Fruit fly (Drosophila melanogaster) whole organism, embryonic: ENCODE results near the gene CG32073.

Experiments used
- C15 ChIP-seq: fragments of 200-800 bp; sonication (Bioruptor generic); IDR thresholded peaks from 3 replicates; pipeline ENCODE4 v1.3.6; 2022; ENCODE audit warnings: missing biosample characterization, missing genetic modification characterization
- CG10274 ChIP-seq: fragments of 200-800 bp; sonication (Bioruptor generic); optimal IDR thresholded peaks from 3 replicates; lab custom pipeline; 2017; ENCODE audit warnings: missing biosample characterization, mild to moderate bottlenecking, missing genetic modification characterization
- CG10366 ChIP-seq: fragments of 200-800 bp; sonication (Bioruptor generic); IDR thresholded peaks from 2 replicates; pipeline ENCODE4 v1.3.6; 2022; ENCODE audit warnings: missing biosample characterization, missing genetic modification characterization
- CG10431 ChIP-seq: fragments of 200-800 bp; sonication (Bioruptor generic); optimal IDR thresholded peaks from 3 replicates; lab custom pipeline; 2018; ENCODE audit warnings: missing biosample characterization, mild to moderate bottlenecking, missing genetic modification characterization
- CG10462 ChIP-seq: fragments of 200-800 bp; sonication (Bioruptor generic); optimal IDR thresholded peaks from 2 replicates; lab custom pipeline; 2016; ENCODE audit warnings: missing biosample characterization, missing genetic modification characterization
- CG10979 ChIP-seq: fragments of 200-800 bp; sonication (Bioruptor generic); optimal IDR thresholded peaks from 2 replicates; lab custom pipeline; 2018; ENCODE audit warnings: missing biosample characterization, mild to moderate bottlenecking, missing genetic modification characterization, moderate library complexity
- CG11456 ChIP-seq: fragments of 200-800 bp; sonication (Bioruptor generic); IDR thresholded peaks from 3 replicates; pipeline ENCODE4 v1.3.6; 2022; ENCODE audit warnings: missing biosample characterization, missing genetic modification characterization
- CG11695 ChIP-seq: fragments of 200-800 bp; sonication (Bioruptor generic); IDR thresholded peaks from 3 replicates; pipeline ENCODE4 v1.3.6; 2022; ENCODE audit warnings: missing biosample characterization, missing genetic modification characterization
- CG16815 ChIP-seq: fragments of 200-800 bp; sonication (Bioruptor generic); optimal IDR thresholded peaks from 3 replicates; lab custom pipeline; 2017; ENCODE audit warnings: missing biosample characterization, mild to moderate bottlenecking, missing genetic modification characterization
- CG17359 ChIP-seq: fragments of 200-800 bp; sonication (Bioruptor generic); optimal IDR thresholded peaks from 3 replicates; lab custom pipeline; 2018; ENCODE audit warnings: missing biosample characterization, mild to moderate bottlenecking, missing genetic modification characterization, moderate library complexity
- CG17802 ChIP-seq: fragments of 200-800 bp; sonication (Bioruptor generic); optimal IDR thresholded peaks from 2 replicates; lab custom pipeline; 2018; ENCODE audit warnings: missing biosample characterization, mild to moderate bottlenecking, missing genetic modification characterization, moderate library complexity
- CG18619 ChIP-seq: fragments of 200-800 bp; sonication (Bioruptor generic); optimal IDR thresholded peaks from 3 replicates; lab custom pipeline; 2017; ENCODE audit warnings: missing biosample characterization, mild to moderate bottlenecking, missing genetic modification characterization
- CG2116 ChIP-seq: fragments of 200-800 bp; sonication (Bioruptor generic); optimal IDR thresholded peaks from 3 replicates; lab custom pipeline; 2018; ENCODE audit warnings: missing biosample characterization, mild to moderate bottlenecking, missing genetic modification characterization
- CG2120 ChIP-seq: fragments of 200-800 bp; sonication (Bioruptor generic); optimal IDR thresholded peaks from 3 replicates; lab custom pipeline; 2016; ENCODE audit warnings: missing biosample characterization, missing genetic modification characterization
- CG31224 ChIP-seq: fragments of 200-800 bp; sonication (Bioruptor generic); IDR thresholded peaks from 2 replicates; pipeline ENCODE4 v1.3.6; 2022; ENCODE audit warnings: missing biosample characterization, missing genetic modification characterization
- CG4328 ChIP-seq: fragments of 200-800 bp; sonication (Bioruptor generic); optimal IDR thresholded peaks from 3 replicates; lab custom pipeline; 2017; ENCODE audit warnings: missing biosample characterization, missing genetic modification reagents, missing genetic modification characterization
- CG4360 ChIP-seq: fragments of 200-800 bp; sonication (Bioruptor generic); IDR thresholded peaks from 2 replicates; pipeline ENCODE4 v1.3.6; 2022; ENCODE audit warnings: missing biosample characterization, missing genetic modification characterization
- CG4617 ChIP-seq: fragments of 200-800 bp; sonication (Bioruptor generic); optimal IDR thresholded peaks from 3 replicates; lab custom pipeline; 2016; ENCODE audit warnings: missing biosample characterization, missing genetic modification characterization, borderline replicate concordance
- CG7839 ChIP-seq: fragments of 200-800 bp; sonication (Bioruptor generic); optimal IDR thresholded peaks from 3 replicates; lab custom pipeline; 2018; ENCODE audit warnings: missing biosample characterization, mild to moderate bottlenecking, missing genetic modification characterization, moderate library complexity
- CG8765 ChIP-seq: fragments of 200-800 bp; sonication (Bioruptor generic); IDR thresholded peaks from 2 replicates; pipeline ENCODE4 v1.3.6; 2022; ENCODE audit warnings: missing biosample characterization, missing genetic modification characterization
- Dek ChIP-seq: fragments of 200-800 bp; sonication (Bioruptor generic); optimal IDR thresholded peaks from 3 replicates; lab custom pipeline; 2019; ENCODE audit warnings: missing biosample characterization, mild to moderate bottlenecking, missing genetic modification characterization, moderate library complexity
- Doc3 ChIP-seq: fragments of 200-800 bp; sonication (Bioruptor generic); IDR thresholded peaks from 3 replicates; pipeline ENCODE4 v1.3.6; 2022; ENCODE audit warnings: missing biosample characterization, missing genetic modification characterization; ENCODE audit not compliant: partially characterized antibody
- Dp ChIP-seq: fragments of 200-800 bp; sonication (Bioruptor generic); optimal IDR thresholded peaks from 2 replicates; lab custom pipeline; 2018; ENCODE audit warnings: missing biosample characterization, mild to moderate bottlenecking, missing genetic modification characterization, moderate library complexity
- Fer1 ChIP-seq: fragments of 200-800 bp; sonication (Bioruptor generic); optimal IDR thresholded peaks from 2 replicates; lab custom pipeline; 2017; ENCODE audit warnings: missing biosample characterization, mild to moderate bottlenecking, missing genetic modification characterization
- Gsc ChIP-seq: fragments of 200-800 bp; sonication (Bioruptor generic); IDR thresholded peaks from 2 replicates; pipeline ENCODE4 v1.3.6; 2022; ENCODE audit warnings: missing biosample characterization, missing genetic modification characterization
- H15 ChIP-seq: fragments of 200-800 bp; sonication (Bioruptor generic); IDR thresholded peaks from 3 replicates; pipeline ENCODE4 v1.3.6; 2022; ENCODE audit warnings: missing biosample characterization, missing genetic modification characterization
- HHEX ChIP-seq: fragments of 200-800 bp; sonication (Bioruptor generic); optimal IDR thresholded peaks from 3 replicates; lab custom pipeline; 2017; ENCODE audit warnings: missing biosample characterization, mild to moderate bottlenecking, missing genetic modification characterization, missing genetic modification reagents
- Hr51 ChIP-seq, 2 experiments: fragments of 200-800 bp; sonication (Bioruptor generic); optimal IDR thresholded peaks; 2 replicates in 1 of 2; 3 replicates in 1 of 2; lab custom pipeline; 2016 to 2018; ENCODE audit warnings: missing biosample characterization in 2 of 2, missing genetic modification characterization in 2 of 2, mild to moderate bottlenecking in 1 of 2, moderate library complexity in 1 of 2
- Kr ChIP-seq: fragments of 200-800 bp; sonication (Bioruptor generic); optimal IDR thresholded peaks from 2 replicates; lab custom pipeline; 2017; ENCODE audit warnings: missing biosample characterization, mild to moderate bottlenecking, missing genetic modification characterization
- Lim3 ChIP-seq: fragments of 200-800 bp; sonication (Bioruptor generic); IDR thresholded peaks from 2 replicates; pipeline ENCODE4 v1.3.6; 2022; ENCODE audit warnings: missing biosample characterization, missing genetic modification characterization
- Sin3A ChIP-seq: fragments of >200 bp; optimal IDR thresholded peaks from 2 replicates; lab custom pipeline; 2018
- Sry-β ChIP-seq: fragments of 200-800 bp; sonication (Bioruptor generic); optimal IDR thresholded peaks from 2 replicates; lab custom pipeline; 2018; ENCODE audit warnings: missing biosample characterization, mild to moderate bottlenecking, missing genetic modification characterization, moderate library complexity
- Tbp ChIP-seq: fragments of >200 bp; optimal IDR thresholded peaks from 2 replicates; lab custom pipeline; 2018; ENCODE audit warnings: missing biosample characterization, missing genetic modification characterization
- ab ChIP-seq: fragments of 200-800 bp; sonication (Bioruptor generic); optimal IDR thresholded peaks from 2 replicates; lab custom pipeline; 2016; ENCODE audit warnings: missing biosample characterization, missing genetic modification characterization
- bab2 ChIP-seq: fragments of 200-800 bp; sonication (Bioruptor generic); optimal IDR thresholded peaks from 2 replicates; lab custom pipeline; 2016; ENCODE audit warnings: missing biosample characterization, missing genetic modification characterization
- chinmo ChIP-seq: fragments of 200-800 bp; sonication (Bioruptor generic); IDR thresholded peaks from 4 replicates; pipeline ENCODE4 v1.3.6; 2022; ENCODE audit warnings: missing biosample characterization, missing genetic modification characterization; ENCODE audit not compliant: partially characterized antibody
- fd3F ChIP-seq: fragments of 200-800 bp; sonication (Bioruptor generic); optimal IDR thresholded peaks from 2 replicates; lab custom pipeline; 2018; ENCODE audit warnings: missing biosample characterization, mild to moderate bottlenecking, missing genetic modification characterization, moderate library complexity
- fru ChIP-seq: fragments of >200 bp; optimal IDR thresholded peaks from 2 replicates; lab custom pipeline; 2017
- gcm2 ChIP-seq: fragments of 200-800 bp; sonication (Bioruptor generic); optimal IDR thresholded peaks from 2 replicates; lab custom pipeline; 2016; ENCODE audit warnings: missing biosample characterization, missing genetic modification characterization
- jigr1 ChIP-seq: fragments of 200-800 bp; sonication (Bioruptor generic); IDR thresholded peaks from 3 replicates; pipeline ENCODE4 v1.3.6; 2022; ENCODE audit warnings: missing biosample characterization, missing genetic modification characterization
- mam ChIP-seq: fragments of 200-800 bp; sonication (Bioruptor generic); optimal IDR thresholded peaks from 3 replicates; lab custom pipeline; 2016; ENCODE audit warnings: missing biosample characterization, missing genetic modification characterization
- pho ChIP-seq: fragments of 200-800 bp; sonication (Bioruptor generic); optimal IDR thresholded peaks from 2 replicates; lab custom pipeline; 2016; ENCODE audit warnings: missing biosample characterization, missing genetic modification characterization
- sc ChIP-seq, 3 experiments: fragments of >200 bp in 2 of 3; fragments of 200-800 bp in 1 of 3; sonication (Bioruptor generic) in 1 of 3; optimal IDR thresholded peaks; 2 replicates in 2 of 3; 3 replicates in 1 of 3; lab custom pipeline; 2017; ENCODE audit warnings: mild to moderate bottlenecking in 1 of 3, missing biosample characterization in 1 of 3, missing genetic modification characterization in 1 of 3, missing genetic modification reagents in 1 of 3
- shn ChIP-seq: fragments of 200-800 bp; sonication (Bioruptor generic); optimal IDR thresholded peaks from 3 replicates; lab custom pipeline; 2016; ENCODE audit warnings: missing biosample characterization, missing genetic modification characterization
- slp2 ChIP-seq: fragments of 200-800 bp; sonication (Bioruptor generic); optimal IDR thresholded peaks from 2 replicates; lab custom pipeline; 2016; ENCODE audit warnings: missing biosample characterization, missing genetic modification characterization
- sna ChIP-seq: fragments of 200-800 bp; sonication (Bioruptor generic); IDR thresholded peaks from 2 replicates; pipeline ENCODE4 v1.3.6; 2022; ENCODE audit warnings: missing biosample characterization, missing genetic modification characterization; ENCODE audit not compliant: partially characterized antibody
- so ChIP-seq: fragments of 200-800 bp; sonication (Bioruptor generic); IDR thresholded peaks from 3 replicates; pipeline ENCODE4 v1.3.6; 2022; ENCODE audit warnings: missing biosample characterization, missing genetic modification characterization
- vnd ChIP-seq: fragments of 200-800 bp; sonication (Bioruptor generic); IDR thresholded peaks from 3 replicates; pipeline ENCODE4 v1.3.6; 2022; ENCODE audit warnings: missing biosample characterization, missing genetic modification characterization; ENCODE audit not compliant: partially characterized antibody
- zfh2 ChIP-seq: fragments of 200-800 bp; sonication (Bioruptor generic); optimal IDR thresholded peaks from 2 replicates; lab custom pipeline; 2016; ENCODE audit warnings: missing biosample characterization, missing genetic modification characterization

The CG32073 gene

dm6 chr3L:11089805-11090440, 17.5 kb downstream of the CG32073 start (continued):
- TF ChIP-seq zfh2 (peak; percentile 46), CG18619 (GFP tag; lab: Kevin White, UChicago) (peak; percentile 93), gcm2 (peak; percentile 91), pho (GFP tag; lab: Kevin White, UChicago) (peak; percentile 69), Doc3 (GFP tag; lab: Robert Waterston, UW) (no peak), CG7839 (tag; lab: Kevin White, UChicago) (peak; percentile 97), Tbp (no peak), Hr51 (GFP tag; optimal IDR thresholded peaks at IDR 0.05; lab: Kevin White, UChicago) (peak; percentile 68 to 97), H15 (peak; percentile 49), CG8765 (peak; percentile 50), Fer1 (GFP tag; lab: Kevin White, UChicago) (peak; percentile 91), Lim3 (GFP tag; lab: Robert Waterston, UW) (peak; percentile 33; the same call in 1 of the 2 replicates), ab (GFP tag; lab: Kevin White, UChicago) (peak; percentile 51), CG11695 (GFP tag; lab: Robert Waterston, UW) (peak; percentile 86), CG10431 (peak; percentile 68), CG16815 (peak; percentile 86), CG10366 (peak; percentile 68; the same call in 1 of the 2 replicates), CG4360 (GFP tag; lab: Robert Waterston, UW) (peak; percentile 86), Sry-β (GFP tag; lab: Kevin White, UChicago) (peak; percentile 67), fru (lab: Kevin White, UChicago) (no peak), shn (GFP tag; lab: Kevin White, UChicago) (peak; percentile 67), CG10979 (tag; lab: Kevin White, UChicago) (peak; percentile 95), CG11456 (GFP tag; lab: Robert Waterston, UW) (no peak), Sin3A (no peak), CG17359 (tag; lab: Kevin White, UChicago) (peak; percentile 75), Gsc (GFP tag; lab: Robert Waterston, UW) (peak; percentile 44; the same call in 1 of the 2 replicates), CG10274 (GFP tag; lab: Kevin White, UChicago) (peak; percentile 75), CG4617 (peak; percentile 64), C15 (GFP tag; lab: Robert Waterston, UW) (0 out of 3 replicates have a peak, but pooled peaks have one; percentile 39), CG31224 (GFP tag; lab: Robert Waterston, UW) (0 out of 2 replicates have a peak, but pooled peaks have one; percentile 32), sc (optimal IDR thresholded peaks at IDR 0.05; lab: Kevin White, UChicago) (no peak), sc (GFP tag; optimal IDR thresholded peaks at IDR 0.05; lab: Kevin White, UChicago) (peak; percentile 89), chinmo (peak; percentile 65; the same call in 1 of the 4 replicates), Kr (GFP tag; lab: Kevin White, UChicago) (peak; percentile 88), slp2 (peak; percentile 80), bab2 (GFP tag; lab: Kevin White, UChicago) (peak; percentile 82), Dp (no peak), Dek (tag; lab: Kevin White, UChicago) (peak; percentile 76), CG17802 (tag; lab: Kevin White, UChicago) (peak; percentile 3), CG2120 (GFP tag; lab: Kevin White, UChicago) (peak; percentile 76), vnd (GFP tag; lab: Robert Waterston, UW) (peak; percentile 50; the same call in 1 of the 3 replicates), mam (GFP tag; lab: Kevin White, UChicago) (peak; percentile 71), HHEX (peak; percentile 87), CG4328 (GFP tag; lab: Kevin White, UChicago) (peak; percentile 44), jigr1 (GFP tag; lab: Robert Waterston, UW) (0 out of 3 replicates have a peak, but pooled peaks have one; percentile 73), sna (GFP tag; lab: Robert Waterston, UW) (no peak), CG10462 (peak; percentile 92), fd3F (peak; percentile 75), CG2116 (GFP tag; lab: Kevin White, UChicago) (peak; percentile 81), so (GFP tag; lab: Robert Waterston, UW) (peak; percentile 91)
